Fruit fly (Drosophila melanogaster): Measurements from ENCODE around the gene alt.

alt gene

DNA sequence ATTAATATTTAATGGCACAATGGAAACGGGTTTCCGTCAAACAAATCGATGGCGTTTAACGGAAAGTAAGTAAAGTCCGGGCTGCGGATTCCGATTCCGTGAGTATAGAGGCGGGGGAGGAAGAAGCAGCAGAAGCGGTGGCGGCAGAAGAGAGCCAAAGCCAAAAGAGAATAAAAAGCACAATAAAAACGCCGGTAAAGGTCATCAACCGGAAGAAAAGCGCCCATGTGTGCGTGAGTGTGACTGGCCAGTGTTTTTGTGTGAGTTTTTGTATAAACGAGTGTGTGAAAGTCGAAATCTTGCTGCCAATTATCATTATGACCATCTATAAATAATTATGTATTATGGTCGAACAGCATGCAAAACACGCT lies 2.1 kb downstream of the alt start (continued):
- no peak for TF ChIP-seq ash1 (GFP tag; optimal IDR thresholded peaks at IDR 0.05)
- no peak for TF ChIP-seq CG3065 (GFP tag; optimal IDR thresholded peaks at IDR 0.05)
- no peak for TF ChIP-seq CG7271 (tag; optimal IDR thresholded peaks at IDR 0.05)
- TF ChIP-seq esg (GFP tag; conservative IDR thresholded peaks at IDR 0.05), result no peak
- no peak for TF ChIP-seq gcm (GFP tag; optimal IDR thresholded peaks at IDR 0.05)
- no peak for TF ChIP-seq CG30403 (GFP tag; optimal IDR thresholded peaks at IDR 0.05)
- peak; percentile 29 to 39 for TF ChIP-seq Trl (optimal IDR thresholded peaks at IDR 0.05)
- no peak for TF ChIP-seq Trl (GFP tag; optimal IDR thresholded peaks at IDR 0.05)
- no peak for TF ChIP-seq CG8290 (GFP tag; optimal IDR thresholded peaks at IDR 0.05)
- no peak for TF ChIP-seq CG8290 (tag; optimal IDR thresholded peaks at IDR 0.05)
- TF ChIP-seq CG11504 (tag; optimal IDR thresholded peaks at IDR 0.05), result no peak
- peak; percentile 73 for TF ChIP-seq cg (GFP tag; optimal IDR thresholded peaks at IDR 0.05)
- peak; percentile 45 for TF ChIP-seq abd-A (tag; optimal IDR thresholded peaks at IDR 0.05)
- no peak for TF ChIP-seq gt (GFP tag; IDR thresholded peaks at IDR 0.05)
- no peak for TF ChIP-seq gfzf (GFP tag; optimal IDR thresholded peaks at IDR 0.05)
- peak; percentile 72 for TF ChIP-seq CG17385 (GFP tag; optimal IDR thresholded peaks at IDR 0.05)
- no peak for TF ChIP-seq eyg (GFP tag; optimal IDR thresholded peaks at IDR 0.05)
- no peak for TF ChIP-seq CG34224 (GFP tag; IDR thresholded peaks at IDR 0.05; ENCODE audit: partially characterized antibody)
- TF ChIP-seq CG11560 (tag; IDR thresholded peaks at IDR 0.05), result no peak
- 0 out of 2 replicates have a peak, but pooled peaks have one; percentile 27 for TF ChIP-seq Scr (GFP tag; IDR thresholded peaks at IDR 0.05; ENCODE audit: partially characterized antibody)

- peak; percentile 36 for TF ChIP-seq CG13775 (GFP tag; optimal IDR thresholded peaks at IDR 0.05)
- peak; percentile 57 for TF ChIP-seq CG30403 (GFP tag; optimal IDR thresholded peaks at IDR 0.05)
- TF ChIP-seq CG17361 (GFP tag; IDR thresholded peaks at IDR 0.05), result no peak
- TF ChIP-seq ken (GFP tag; IDR thresholded peaks at IDR 0.05), result no peak
- TF ChIP-seq Bgb (GFP tag; IDR thresholded peaks at IDR 0.05; ENCODE audit: partially characterized antibody), result no peak
- TF ChIP-seq CG7987 (GFP tag; optimal IDR thresholded peaks at IDR 0.05), result no peak
- TF ChIP-seq CG7839 (tag; optimal IDR thresholded peaks at IDR 0.05), result peak; percentile 8
- TF ChIP-seq Med (GFP tag), result peak; percentile 72
- TF ChIP-seq Meics (GFP tag; optimal IDR thresholded peaks at IDR 0.05), result peak; percentile 4
- TF ChIP-seq lilli (GFP tag; optimal IDR thresholded peaks at IDR 0.05), result peak; percentile 20
- peak; percentile 3 for TF ChIP-seq dmrt11E (tag; optimal IDR thresholded peaks at IDR 0.05)
- peak; percentile 18 for TF ChIP-seq ind (GFP tag; optimal IDR thresholded peaks at IDR 0.05)
- no peak for TF ChIP-seq CG15601 (tag; optimal IDR thresholded peaks at IDR 0.05)
- TF ChIP-seq grau (tag; optimal IDR thresholded peaks at IDR 0.05), result peak; percentile 36
- peak; percentile 50 for TF ChIP-seq CG18599 (GFP tag; optimal IDR thresholded peaks at IDR 0.05)
- peak; percentile 23 for TF ChIP-seq nmo (GFP tag; optimal IDR thresholded peaks at IDR 0.05)
- no peak for TF ChIP-seq fd3F (GFP tag; optimal IDR thresholded peaks at IDR 0.05)
- TF ChIP-seq CG14050 (GFP tag; IDR thresholded peaks at IDR 0.05), result no peak
- peak; percentile 10 for TF ChIP-seq CG12155 (GFP tag; optimal IDR thresholded peaks at IDR 0.05)
- TF ChIP-seq sens (GFP tag), result peak; percentile 71
- TF ChIP-seq CG12659 (GFP tag; optimal IDR thresholded peaks at IDR 0.05), result peak; percentile 0
- TF ChIP-seq CG10979 (tag; optimal IDR thresholded peaks at IDR 0.05), result peak; percentile 15
- peak; percentile 87 for TF ChIP-seq lbe (GFP tag; optimal IDR thresholded peaks at IDR 0.05)
- TF ChIP-seq CG2712 (tag; optimal IDR thresholded peaks at IDR 0.05), result peak; percentile 49
- peak; percentile 11 for TF ChIP-seq phol (tag; optimal IDR thresholded peaks at IDR 0.05)
- peak; percentile 54 for TF ChIP-seq nom (GFP tag; optimal IDR thresholded peaks at IDR 0.05)
- TF ChIP-seq CG3281 (GFP tag; optimal IDR thresholded peaks at IDR 0.05), result peak; percentile 37
- no peak for TF ChIP-seq Blimp-1 (GFP tag; optimal IDR thresholded peaks at IDR 0.05)
- peak; percentile 78; the same call in 1 of the 2 replicates for TF ChIP-seq Drgx (GFP tag; IDR thresholded peaks at IDR 0.05)
- TF ChIP-seq unpg (GFP tag; optimal IDR thresholded peaks at IDR 0.05), result peak; percentile 20
- TF ChIP-seq HmgZ (tag; optimal IDR thresholded peaks at IDR 0.05), result no peak
These were observed 2.8 kb downstream of the alt start for dm6 chr3R:17679368-17679997.
